Fruit fly (Drosophila melanogaster) whole organism, embryonic: ENCODE measurements around the gene Kua.
A peak's percentile ranks its signal among the peaks of the same experiment; 100 is the strongest.

Experiments
- CG12769 ChIP-seq: fragments of 200-800 bp; sonication (Bioruptor generic); optimal IDR thresholded peaks from 2 replicates; lab custom pipeline; 2019; ENCODE audit warnings: missing biosample characterization, mild to moderate bottlenecking, missing genetic modification characterization, moderate library complexity
- CG14014 ChIP-seq: fragments of 200-800 bp; sonication (Bioruptor generic); IDR thresholded peaks from 2 replicates; pipeline ENCODE4 v1.3.6; 2022; ENCODE audit warnings: missing biosample characterization, missing genetic modification characterization
- CG15269 ChIP-seq: fragments of 200-800 bp; sonication (Bioruptor generic); optimal IDR thresholded peaks from 2 replicates; lab custom pipeline; 2018; ENCODE audit warnings: missing biosample characterization, mild to moderate bottlenecking, missing genetic modification characterization, moderate library complexity
- CG17359 ChIP-seq: fragments of 200-800 bp; sonication (Bioruptor generic); optimal IDR thresholded peaks from 3 replicates; lab custom pipeline; 2018; ENCODE audit warnings: missing biosample characterization, mild to moderate bottlenecking, missing genetic modification characterization, moderate library complexity
- CG17802 ChIP-seq: fragments of 200-800 bp; sonication (Bioruptor generic); optimal IDR thresholded peaks from 2 replicates; lab custom pipeline; 2018; ENCODE audit warnings: missing biosample characterization, mild to moderate bottlenecking, missing genetic modification characterization, moderate library complexity
- CG18599 ChIP-seq: fragments of 200-800 bp; sonication (Bioruptor generic); optimal IDR thresholded peaks from 3 replicates; lab custom pipeline; 2017; ENCODE audit warnings: missing biosample characterization, missing genetic modification characterization, mild to moderate bottlenecking, moderate library complexity, missing genetic modification reagents
- CG18619 ChIP-seq: fragments of 200-800 bp; sonication (Bioruptor generic); optimal IDR thresholded peaks from 3 replicates; lab custom pipeline; 2017; ENCODE audit warnings: missing biosample characterization, mild to moderate bottlenecking, missing genetic modification characterization
- CG18764 ChIP-seq: fragments of 200-800 bp; sonication (Bioruptor generic); optimal IDR thresholded peaks from 3 replicates; lab custom pipeline; 2016; ENCODE audit warnings: missing biosample characterization, missing genetic modification characterization
- CG2678 ChIP-seq: fragments of 200-800 bp; sonication (Bioruptor generic); optimal IDR thresholded peaks from 3 replicates; lab custom pipeline; 2019; ENCODE audit warnings: missing biosample characterization, mild to moderate bottlenecking, missing genetic modification characterization, moderate library complexity
- CG30403 ChIP-seq: fragments of 200-800 bp; sonication (Bioruptor generic); optimal IDR thresholded peaks from 3 replicates; lab custom pipeline; 2016; ENCODE audit warnings: missing biosample characterization, missing genetic modification characterization
- CG34422 ChIP-seq: fragments of 200-800 bp; sonication (Bioruptor generic); IDR thresholded peaks from 3 replicates; pipeline ENCODE4 v1.3.6; 2022; ENCODE audit warnings: missing biosample characterization, missing genetic modification characterization
- CG4707 ChIP-seq: fragments of 200-800 bp; sonication (Bioruptor generic); optimal IDR thresholded peaks from 2 replicates; lab custom pipeline; 2018; ENCODE audit warnings: missing biosample characterization, mild to moderate bottlenecking, missing genetic modification characterization, moderate library complexity
- CG4854 ChIP-seq: fragments of 200-800 bp; sonication (Bioruptor generic); optimal IDR thresholded peaks from 2 replicates; lab custom pipeline; 2016; ENCODE audit warnings: missing biosample characterization, missing genetic modification characterization, inconsistent platforms
- CG5245 ChIP-seq: fragments of 200-800 bp; sonication (Bioruptor generic); optimal IDR thresholded peaks from 3 replicates; lab custom pipeline; 2016; ENCODE audit warnings: missing biosample characterization, missing genetic modification characterization
- CG6254 ChIP-seq: fragments of 200-800 bp; sonication (Bioruptor generic); optimal IDR thresholded peaks from 3 replicates; lab custom pipeline; 2017; ENCODE audit warnings: mild to moderate bottlenecking, missing biosample characterization, missing genetic modification reagents, missing genetic modification characterization
- CG6813 ChIP-seq: fragments of 200-800 bp; sonication (Bioruptor generic); optimal IDR thresholded peaks from 2 replicates; lab custom pipeline; 2017; ENCODE audit warnings: missing biosample characterization, missing genetic modification characterization, mild to moderate bottlenecking, moderate library complexity, missing genetic modification reagents
- CG7372 ChIP-seq: fragments of 200-800 bp; sonication (Bioruptor generic); IDR thresholded peaks from 2 replicates; pipeline ENCODE4 v1.3.6; 2022; ENCODE audit warnings: missing biosample characterization, missing genetic modification characterization
- CG7556 ChIP-seq: fragments of 200-800 bp; sonication (Bioruptor generic); optimal IDR thresholded peaks from 2 replicates; lab custom pipeline; 2017; ENCODE audit warnings: missing biosample characterization, mild to moderate bottlenecking, missing genetic modification characterization
- CG8924 ChIP-seq: fragments of 200-800 bp; optimal IDR thresholded peaks from 3 replicates; lab custom pipeline; 2019; ENCODE audit warnings: missing biosample characterization, mild to moderate bottlenecking, missing genetic modification characterization, moderate library complexity
- CoRest ChIP-seq: fragments of 200-800 bp; sonication (Bioruptor generic); optimal IDR thresholded peaks from 3 replicates; lab custom pipeline; 2018; ENCODE audit warnings: missing biosample characterization, mild to moderate bottlenecking, missing genetic modification characterization, moderate library complexity
- D19A ChIP-seq: fragments of 200-800 bp; optimal IDR thresholded peaks from 3 replicates; lab custom pipeline; 2019; ENCODE audit warnings: missing biosample characterization, mild to moderate bottlenecking, missing genetic modification characterization, moderate library complexity
- Dek ChIP-seq: fragments of 200-800 bp; sonication (Bioruptor generic); optimal IDR thresholded peaks from 3 replicates; lab custom pipeline; 2019; ENCODE audit warnings: missing biosample characterization, mild to moderate bottlenecking, missing genetic modification characterization, moderate library complexity
- Dp ChIP-seq: fragments of 200-800 bp; sonication (Bioruptor generic); optimal IDR thresholded peaks from 2 replicates; lab custom pipeline; 2018; ENCODE audit warnings: missing biosample characterization, mild to moderate bottlenecking, missing genetic modification characterization, moderate library complexity
- ERR ChIP-seq: fragments of 200-800 bp; sonication (Bioruptor generic); optimal IDR thresholded peaks from 2 replicates; lab custom pipeline; 2016; ENCODE audit warnings: missing biosample characterization, missing genetic modification characterization
- Elba2 ChIP-seq: fragments of 200-800 bp; sonication (Bioruptor generic); optimal IDR thresholded peaks from 3 replicates; lab custom pipeline; 2016; ENCODE audit warnings: missing biosample characterization, missing genetic modification characterization
- HLH4C ChIP-seq: fragments of 200-800 bp; sonication (Bioruptor generic); IDR thresholded peaks from 3 replicates; pipeline ENCODE4 v1.3.6; 2022; ENCODE audit warnings: missing biosample characterization, missing genetic modification characterization; ENCODE audit not compliant: partially characterized antibody
- Hmx ChIP-seq: fragments of 200-800 bp; sonication (Bioruptor generic); optimal IDR thresholded peaks from 2 replicates; lab custom pipeline; 2016; ENCODE audit warnings: missing biosample characterization, missing genetic modification characterization
- Hsf ChIP-seq: fragments of 200-800 bp; sonication (Bioruptor generic); optimal IDR thresholded peaks from 3 replicates; lab custom pipeline; 2016; ENCODE audit warnings: missing biosample characterization, missing genetic modification characterization
- NFAT ChIP-seq: fragments of 200-800 bp; sonication (Bioruptor generic); IDR thresholded peaks from 2 replicates; pipeline ENCODE4 v1.3.6; 2022; ENCODE audit warnings: missing biosample characterization, missing genetic modification characterization
- Side ChIP-seq: fragments of 200-800 bp; sonication (Bioruptor generic); optimal IDR thresholded peaks from 2 replicates; lab custom pipeline; 2016; ENCODE audit warnings: missing biosample characterization, missing genetic modification characterization
- Stat92E ChIP-seq, 3 experiments: fragments of >200 bp in 2 of 3; fragments of 200-800 bp in 1 of 3; sonication (Bioruptor generic) in 1 of 3; optimal IDR thresholded peaks; 2 replicates each; lab custom pipeline; 2017 to 2019; ENCODE audit warnings: missing biosample characterization in 3 of 3, missing genetic modification characterization in 3 of 3, mild to moderate bottlenecking in 1 of 3, moderate library complexity in 1 of 3
- Trl ChIP-seq, 3 experiments: fragments of >200 bp in 2 of 3; fragments of 200-800 bp in 1 of 3; sonication (Bioruptor generic) in 1 of 3; optimal IDR thresholded peaks; 2 replicates in 1 of 3; 3 replicates in 2 of 3; lab custom pipeline; 2016 to 2017; ENCODE audit warnings: missing biosample characterization in 1 of 3, missing genetic modification characterization in 1 of 3
- ac ChIP-seq: fragments of 200-800 bp; sonication (Bioruptor generic); optimal IDR thresholded peaks from 3 replicates; lab custom pipeline; 2017; ENCODE audit warnings: missing biosample characterization, mild to moderate bottlenecking, missing genetic modification characterization
- amos ChIP-seq: fragments of 200-800 bp; sonication (Bioruptor generic); IDR thresholded peaks from 2 replicates; pipeline ENCODE4 v1.3.6; 2022; ENCODE audit warnings: missing biosample characterization, missing genetic modification characterization; ENCODE audit not compliant: partially characterized antibody
- az2 ChIP-seq: fragments of 200-800 bp; sonication (Bioruptor generic); optimal IDR thresholded peaks from 3 replicates; lab custom pipeline; 2016; ENCODE audit warnings: missing biosample characterization, missing genetic modification characterization
- da ChIP-seq: fragments of 200-800 bp; sonication (Bioruptor generic); optimal IDR thresholded peaks from 2 replicates; lab custom pipeline; 2016; ENCODE audit warnings: missing biosample characterization, missing genetic modification characterization
- dan ChIP-seq: fragments of 200-800 bp; sonication (Bioruptor generic); IDR thresholded peaks from 2 replicates; pipeline ENCODE4 v1.3.6; 2022; ENCODE audit warnings: missing biosample characterization, missing genetic modification characterization
- dimm ChIP-seq: fragments of 200-800 bp; sonication (Bioruptor generic); IDR thresholded peaks from 2 replicates; pipeline ENCODE4 v1.3.6; 2022; ENCODE audit warnings: missing biosample characterization, missing genetic modification characterization
- knrl ChIP-seq: fragments of 200-800 bp; sonication (Bioruptor generic); IDR thresholded peaks from 3 replicates; pipeline ENCODE4 v1.3.6; 2022; ENCODE audit warnings: missing biosample characterization, missing genetic modification characterization; ENCODE audit not compliant: partially characterized antibody
- lab ChIP-seq: fragments of 200-800 bp; sonication (Bioruptor generic); optimal IDR thresholded peaks from 3 replicates; lab custom pipeline; 2017; ENCODE audit warnings: missing biosample characterization, missing genetic modification characterization, mild to moderate bottlenecking, moderate library complexity, missing genetic modification reagents
- nau ChIP-seq: fragments of 200-800 bp; sonication (Bioruptor generic); optimal IDR thresholded peaks from 3 replicates; lab custom pipeline; 2017; ENCODE audit warnings: missing biosample characterization, mild to moderate bottlenecking, missing genetic modification characterization, missing genetic modification reagents
- pnt ChIP-seq: fragments of 200-800 bp; sonication (Bioruptor generic); optimal IDR thresholded peaks from 3 replicates; lab custom pipeline; 2016; ENCODE audit warnings: missing biosample characterization, missing genetic modification characterization
- run ChIP-seq: fragments of 200-800 bp; sonication (Bioruptor generic); optimal IDR thresholded peaks from 3 replicates; lab custom pipeline; 2018; ENCODE audit warnings: missing biosample characterization, mild to moderate bottlenecking, missing genetic modification characterization
- so ChIP-seq: fragments of 200-800 bp; sonication (Bioruptor generic); IDR thresholded peaks from 3 replicates; pipeline ENCODE4 v1.3.6; 2022; ENCODE audit warnings: missing biosample characterization, missing genetic modification characterization
- tgo ChIP-seq: fragments of 200-800 bp; sonication (Bioruptor generic); IDR thresholded peaks from 3 replicates; pipeline ENCODE4 v1.3.6; 2022; ENCODE audit warnings: missing biosample characterization, missing genetic modification characterization
- trem ChIP-seq: fragments of 200-800 bp; optimal IDR thresholded peaks from 3 replicates; lab custom pipeline; 2019; ENCODE audit warnings: missing biosample characterization, mild to moderate bottlenecking, missing genetic modification characterization, moderate library complexity
- unc-4 ChIP-seq: fragments of 200-800 bp; sonication (Bioruptor generic); IDR thresholded peaks from 2 replicates; pipeline ENCODE4 v1.3.6; 2022; ENCODE audit warnings: missing biosample characterization, missing genetic modification characterization; ENCODE audit not compliant: partially characterized antibody
- vvl ChIP-seq: fragments of 200-800 bp; sonication (Bioruptor generic); IDR thresholded peaks from 2 replicates; pipeline ENCODE4 v1.3.6; 2022; ENCODE audit warnings: missing biosample characterization, missing genetic modification characterization

Kua gene

dm6 chr2L:20091094-20091679 is 6.2 kb upstream of the Kua start, which contains the start of the genes CG10747 and Pyroxd1 (continued):
- TF ChIP-seq ERR (GFP tag; lab: Kevin White, UChicago) (peak; percentile 81), CG6254 (GFP tag; lab: Kevin White, UChicago) (peak; percentile 86), unc-4 (GFP tag; lab: Robert Waterston, UW) (0 out of 2 replicates have a peak, but pooled peaks have one; percentile 25), CG4707 (GFP tag; lab: Kevin White, UChicago) (peak; percentile 85), CG7556 (GFP tag; lab: Kevin White, UChicago) (peak; percentile 97), CG17359 (peak; percentile 96), Elba2 (peak; percentile 81), Hmx (GFP tag; lab: Kevin White, UChicago) (peak; percentile 94), dimm (GFP tag; lab: Robert Waterston, UW) (0 out of 2 replicates have a peak, but pooled peaks have one; percentile 53), CG8924 (tag; lab: Kevin White, UChicago) (peak; percentile 98), Trl (optimal IDR thresholded peaks at IDR 0.05; lab: Kevin White, UChicago) (no peak), Trl (GFP tag; optimal IDR thresholded peaks at IDR 0.05; lab: Kevin White, UChicago) (peak; percentile 95), run (tag; lab: Kevin White, UChicago) (peak; percentile 94), CG18599 (GFP tag; lab: Kevin White, UChicago) (peak; percentile 96), CG2678 (peak; percentile 98), lab (GFP tag; lab: Kevin White, UChicago) (peak; percentile 97), nau (GFP tag; lab: Kevin White, UChicago) (peak; percentile 92), CG5245 (GFP tag; lab: Kevin White, UChicago) (peak; percentile 94), D19A (peak; percentile 90), CG7372 (GFP tag; lab: Robert Waterston, UW) (peak; percentile 94), CG15269 (tag; lab: Kevin White, UChicago) (peak; percentile 98), Stat92E (GFP tag; optimal IDR thresholded peaks at IDR 0.05; lab: Kevin White, UChicago) (peak in 1 of 3 experiments; percentile 83), dan (GFP tag; lab: Robert Waterston, UW) (peak; percentile 85), CG18619 (GFP tag; lab: Kevin White, UChicago) (peak; percentile 97), CG14014 (GFP tag; lab: Robert Waterston, UW) (peak; percentile 96), NFAT (peak; percentile 94), knrl (GFP tag; lab: Robert Waterston, UW) (no peak), CG4854 (GFP tag; lab: Kevin White, UChicago) (peak; percentile 94), CG34422 (GFP tag; lab: Robert Waterston, UW) (peak; percentile 93), ac (peak; percentile 90), so (GFP tag; lab: Robert Waterston, UW) (peak; percentile 96), amos (GFP tag; lab: Robert Waterston, UW) (no peak; the same call in 1 of the 2 replicates), Side (GFP tag; lab: Kevin White, UChicago) (peak; percentile 91), az2 (GFP tag; lab: Kevin White, UChicago) (peak; percentile 98)

dm6 chr2L:20093794-20094193 is 3.6 kb upstream of the Kua start, which contains the start of the genes Taf13 and nesd:
Gene Taf13, minus strand, starts transcription at chr2L:20093849.
Gene nesd, plus strand, starts transcription at chr2L:20093972.
- TF ChIP-seq HLH4C (GFP tag; lab: Robert Waterston, UW) (peak; percentile 89), CG18764 (GFP tag; lab: Kevin White, UChicago) (peak; percentile 26), CG4854 (GFP tag; lab: Kevin White, UChicago) (peak; percentile 10), CG30403 (GFP tag; lab: Kevin White, UChicago) (peak; percentile 62), Hsf (GFP tag; lab: Kevin White, UChicago) (peak; percentile 52), CG12769 (tag; lab: Kevin White, UChicago) (peak; percentile 15), trem (peak; percentile 74), pnt (GFP tag; lab: Kevin White, UChicago) (no peak), da (GFP tag; lab: Kevin White, UChicago) (no peak), CG17802 (no peak), CG6813 (GFP tag; lab: Kevin White, UChicago) (no peak), CoRest (tag; lab: Kevin White, UChicago) (peak; percentile 72), amos (GFP tag; lab: Robert Waterston, UW) (peak; percentile 56), tgo (GFP tag; lab: Robert Waterston, UW) (no peak), Dp (peak; percentile 85), vvl (GFP tag; lab: Robert Waterston, UW) (peak; percentile 16; the same call in 1 of the 2 replicates), Dek (tag; lab: Kevin White, UChicago) (peak; percentile 32)
